Worm (Caenorhabditis elegans): Measurements from ENCODE around the gene larp-1.

ce11 chrIII:5006881-5007280 lies 10.6 kb downstream of the larp-1 start, which contains the start of gene R144.12:
- TF ChIP-seq nfya-1 (tag; optimal IDR thresholded peaks at IDR 0.05) (no peak), ceh-14 (tag; optimal IDR thresholded peaks at IDR 0.05) (no peak), dve-1 (tag; optimal IDR thresholded peaks at IDR 0.05) (no peak), tbx-2 (tag; optimal IDR thresholded peaks at IDR 0.05) (no peak), odd-2 (tag; optimal IDR thresholded peaks at IDR 0.05) (no peak), gmeb-2 (tag; optimal IDR thresholded peaks at IDR 0.05) (no peak), ceh-2 (tag; optimal IDR thresholded peaks at IDR 0.05) (no peak), F13H6.1 (tag; optimal IDR thresholded peaks at IDR 0.05) (no peak), unc-86 (tag; optimal IDR thresholded peaks at IDR 0.05) (no peak), ama-1 (optimal IDR thresholded peaks at IDR 0.05) (no peak)
